Worm (Caenorhabditis elegans): Measurements from ENCODE around the gene C16D9.4.

DNA sequence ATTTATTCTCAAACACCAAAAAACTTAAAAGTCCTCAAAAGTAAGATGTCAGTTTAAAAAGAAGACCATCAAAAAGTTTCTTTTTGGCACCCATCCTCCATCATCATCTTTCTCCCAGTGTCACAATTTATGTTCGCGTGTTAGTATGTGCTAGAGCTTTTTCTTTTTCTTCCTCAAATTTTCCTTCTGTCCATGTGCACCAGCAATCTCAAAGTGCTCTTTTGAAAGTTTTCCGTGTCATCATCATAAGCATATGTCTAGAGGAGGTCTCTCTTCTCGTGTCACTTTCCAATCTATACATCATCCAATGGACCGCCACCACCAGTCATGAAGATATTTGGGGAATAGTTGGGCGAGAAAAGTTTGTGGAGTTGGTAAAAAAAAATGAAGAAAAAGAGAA, 8.4 kb upstream of the C16D9.4 start:
- TF ChIP-seq ZK546.5 (tag; optimal IDR thresholded peaks at IDR 0.05), result no peak
- no peak for TF ChIP-seq nhr-237 (tag; optimal IDR thresholded peaks at IDR 0.05)
- no peak for TF ChIP-seq ama-1 (optimal IDR thresholded peaks at IDR 0.05)
- no peak for TF ChIP-seq ceh-82 (tag; optimal IDR thresholded peaks at IDR 0.05)
- no peak for TF ChIP-seq elt-3 (tag; optimal IDR thresholded peaks at IDR 0.05)
- TF ChIP-seq unc-39 (tag; optimal IDR thresholded peaks at IDR 0.05), result no peak
- TF ChIP-seq snpc-4 (tag; optimal IDR thresholded peaks at IDR 0.05), result no peak
- no peak for TF ChIP-seq lsy-2 (tag; optimal IDR thresholded peaks at IDR 0.05)
- no peak for TF ChIP-seq nhr-77 (tag; optimal IDR thresholded peaks at IDR 0.05)
- no peak for TF ChIP-seq zag-1 (tag; optimal IDR thresholded peaks at IDR 0.05)

All from whole organism, L2 larva.